Comparison of ENCODE assay signal across 1 fruit fly cellular context in genomic region chr3R:26005978-26006934, dm6.
TF ChIP-seq lines count a peak whose summit lies in the region.

No protein-coding gene starts in this region.

TF ChIP-seq in whole organism, embryonic, 481 proteins besides CTCF, POLR2A, EP300 and RAD21 (continued from another document):
- TF ChIP-seq CG18262 (tag; optimal IDR thresholded peaks at IDR 0.05; lab: Kevin White, UChicago) = peak; percentile 21
- peak; percentile 65; the same call in 1 of the 2 replicates for TF ChIP-seq CG10321 (GFP tag; IDR thresholded peaks at IDR 0.05; lab: Robert Waterston, UW)
- peak; percentile 89 for TF ChIP-seq sens (GFP tag; lab: Kevin White, UChicago)
- no peak for TF ChIP-seq Sox102F (GFP tag; optimal IDR thresholded peaks at IDR 0.05; lab: Kevin White, UChicago)
- peak; percentile 66; the same call in 2 of the 3 replicates for TF ChIP-seq CG6791 (GFP tag; IDR thresholded peaks at IDR 0.05; lab: Robert Waterston, UW; ENCODE audit: partially characterized antibody)
- TF ChIP-seq TFAM (GFP tag; optimal IDR thresholded peaks at IDR 0.05; lab: Kevin White, UChicago) = no peak
- TF ChIP-seq onecut (GFP tag; IDR thresholded peaks at IDR 0.05; lab: Robert Waterston, UW) = no peak
- no peak for TF ChIP-seq CG14014 (GFP tag; IDR thresholded peaks at IDR 0.05; lab: Robert Waterston, UW)
- no peak for TF ChIP-seq CG4707 (GFP tag; optimal IDR thresholded peaks at IDR 0.05; lab: Kevin White, UChicago)
- TF ChIP-seq CG10565 (GFP tag; optimal IDR thresholded peaks at IDR 0.05; lab: Kevin White, UChicago) = no peak
- peak; percentile 52 for TF ChIP-seq lbe (GFP tag; optimal IDR thresholded peaks at IDR 0.05; lab: Kevin White, UChicago)
- TF ChIP-seq CG2129 (GFP tag; IDR thresholded peaks at IDR 0.05; lab: Robert Waterston, UW; ENCODE audit: partially characterized antibody) = no peak
- TF ChIP-seq nerfin-1 (tag; optimal IDR thresholded peaks at IDR 0.05; lab: Kevin White, UChicago) = peak; percentile 59
- peak; percentile 61 for TF ChIP-seq Abd-B (GFP tag; optimal IDR thresholded peaks at IDR 0.05; lab: Kevin White, UChicago)
- no peak for TF ChIP-seq CG18764 (GFP tag; optimal IDR thresholded peaks at IDR 0.05; lab: Kevin White, UChicago)
- TF ChIP-seq crc (GFP tag; optimal IDR thresholded peaks at IDR 0.05; lab: Kevin White, UChicago) = no peak
